Fruit fly (Drosophila melanogaster) whole organism, prepupa: Measurements from ENCODE around the gene CG33253.
A peak's percentile ranks its signal among the peaks of the same experiment; 100 is the strongest.

Experiments used
- Blimp-1 ChIP-seq: fragments of 200-800 bp; sonication (Bioruptor generic); optimal IDR thresholded peaks from 3 replicates; lab custom pipeline; 2017; ENCODE audit warnings: missing biosample characterization, missing genetic modification characterization, mild to moderate bottlenecking, moderate library complexity, missing genetic modification reagents
- CG10631 ChIP-seq: fragments of 200-800 bp; sonication (Bioruptor generic); optimal IDR thresholded peaks from 2 replicates; lab custom pipeline; 2016; ENCODE audit warnings: missing biosample characterization, missing genetic modification characterization
- CG10669 ChIP-seq: fragments of 200-800 bp; sonication (Bioruptor generic); optimal IDR thresholded peaks from 3 replicates; lab custom pipeline; 2018; ENCODE audit warnings: missing biosample characterization, mild to moderate bottlenecking, missing genetic modification characterization, moderate library complexity
- CG11294 ChIP-seq: fragments of 200-800 bp; sonication (Bioruptor generic); IDR thresholded peaks from 2 replicates; pipeline ENCODE4 v1.3.6; 2022; ENCODE audit warnings: missing biosample characterization, missing genetic modification characterization
- CG11762 ChIP-seq: fragments of 200-800 bp; sonication (Bioruptor generic); optimal IDR thresholded peaks from 3 replicates; lab custom pipeline; 2016; ENCODE audit warnings: missing biosample characterization, missing genetic modification characterization; ENCODE audit not compliant: insufficient read depth
- CG11902 ChIP-seq: fragments of 200-800 bp; sonication (Bioruptor generic); optimal IDR thresholded peaks from 3 replicates; lab custom pipeline; 2016; ENCODE audit warnings: missing biosample characterization, missing genetic modification characterization
- CG15336 ChIP-seq: fragments of 200-800 bp; sonication (Bioruptor generic); IDR thresholded peaks from 2 replicates; pipeline ENCODE4 v1.3.6; 2022; ENCODE audit warnings: missing biosample characterization, missing genetic modification characterization
- CG16779 ChIP-seq: fragments of 200-800 bp; sonication (Bioruptor generic); optimal IDR thresholded peaks from 3 replicates; lab custom pipeline; 2017; ENCODE audit warnings: missing biosample characterization, mild to moderate bottlenecking, missing genetic modification characterization
- CG31627 ChIP-seq: fragments of 200-800 bp; sonication (Bioruptor generic); optimal IDR thresholded peaks from 3 replicates; lab custom pipeline; 2016; ENCODE audit warnings: missing biosample characterization, missing genetic modification characterization
- CG32006 ChIP-seq: fragments of 200-800 bp; sonication (Bioruptor generic); optimal IDR thresholded peaks from 3 replicates; lab custom pipeline; 2017; ENCODE audit warnings: missing biosample characterization, mild to moderate bottlenecking, missing genetic modification characterization
- CG34406 ChIP-seq: fragments of 200-800 bp; sonication (Bioruptor generic); optimal IDR thresholded peaks from 3 replicates; lab custom pipeline; 2016; ENCODE audit warnings: missing biosample characterization, missing genetic modification characterization
- CG3919 ChIP-seq: fragments of 200-800 bp; sonication (Bioruptor generic); optimal IDR thresholded peaks from 3 replicates; lab custom pipeline; 2016; ENCODE audit warnings: missing biosample characterization, missing genetic modification characterization
- CG6276 ChIP-seq: fragments of 200-800 bp; sonication (Bioruptor generic); optimal IDR thresholded peaks from 2 replicates; lab custom pipeline; 2017; ENCODE audit warnings: missing biosample characterization, mild to moderate bottlenecking, missing genetic modification characterization
- CG6792 ChIP-seq: fragments of 200-800 bp; sonication (Bioruptor generic); optimal IDR thresholded peaks from 3 replicates; lab custom pipeline; 2016; ENCODE audit warnings: missing biosample characterization, missing genetic modification characterization
- CG6808 ChIP-seq: fragments of 200-800 bp; sonication (Bioruptor generic); optimal IDR thresholded peaks from 3 replicates; lab custom pipeline; 2017; ENCODE audit warnings: missing biosample characterization, missing genetic modification characterization, mild to moderate bottlenecking, moderate library complexity, missing genetic modification reagents
- CG6854 ChIP-seq: fragments of 200-800 bp; sonication (Bioruptor generic); optimal IDR thresholded peaks from 2 replicates; lab custom pipeline; 2017; ENCODE audit warnings: missing biosample characterization, mild to moderate bottlenecking, missing genetic modification characterization
- CG7368 ChIP-seq: fragments of 200-800 bp; sonication (Bioruptor generic); optimal IDR thresholded peaks from 3 replicates; lab custom pipeline; 2016; ENCODE audit warnings: missing biosample characterization, missing genetic modification characterization
- CG8119 ChIP-seq: fragments of 200-800 bp; sonication (Bioruptor generic); IDR thresholded peaks from 3 replicates; pipeline ENCODE4 v1.3.6; 2022; ENCODE audit warnings: missing biosample characterization, missing genetic modification characterization
- CG8319 ChIP-seq: fragments of 200-800 bp; sonication (Bioruptor generic); optimal IDR thresholded peaks from 3 replicates; lab custom pipeline; 2016; ENCODE audit warnings: missing biosample characterization, missing genetic modification characterization
- CG8632 ChIP-seq: fragments of 200-800 bp; sonication (Bioruptor generic); optimal IDR thresholded peaks from 3 replicates; lab custom pipeline; 2016; ENCODE audit warnings: missing biosample characterization, missing genetic modification characterization
- CG9139 ChIP-seq: fragments of 200-800 bp; sonication (Bioruptor generic); optimal IDR thresholded peaks from 3 replicates; lab custom pipeline; 2017; ENCODE audit warnings: missing biosample characterization, mild to moderate bottlenecking, missing genetic modification characterization
- Eip75B ChIP-seq: fragments of 200-800 bp; sonication (Bioruptor generic); optimal IDR thresholded peaks from 3 replicates; lab custom pipeline; 2016; ENCODE audit warnings: missing biosample characterization, missing genetic modification characterization
- Eip93F ChIP-seq: fragments of 200-800 bp; sonication (Bioruptor generic); optimal IDR thresholded peaks from 2 replicates; lab custom pipeline; 2016; ENCODE audit warnings: missing biosample characterization, mild to moderate bottlenecking, missing genetic modification characterization
- Ets21C ChIP-seq: fragments of 200-800 bp; sonication (Bioruptor generic); optimal IDR thresholded peaks from 3 replicates; lab custom pipeline; 2016; ENCODE audit warnings: missing biosample characterization, missing genetic modification characterization
- Ets96B ChIP-seq: fragments of 200-800 bp; optimal IDR thresholded peaks from 2 replicates; lab custom pipeline; 2019; ENCODE audit warnings: missing biosample characterization, mild to moderate bottlenecking, missing genetic modification characterization, moderate library complexity
- Hr38 ChIP-seq: sonication (Bioruptor generic); optimal IDR thresholded peaks from 2 replicates; lab custom pipeline; 2016; ENCODE audit warnings: missing biosample characterization, missing genetic modification characterization
- Lpt ChIP-seq: fragments of 200-800 bp; sonication (Bioruptor generic); optimal IDR thresholded peaks from 3 replicates; lab custom pipeline; 2016; ENCODE audit warnings: missing biosample characterization, missing genetic modification characterization
- OdsH ChIP-seq: fragments of 200-800 bp; sonication (Bioruptor generic); optimal IDR thresholded peaks from 3 replicates; lab custom pipeline; 2016; ENCODE audit warnings: missing biosample characterization, missing genetic modification characterization
- Smox ChIP-seq: fragments of 200-800 bp; sonication (Bioruptor generic); optimal IDR thresholded peaks from 3 replicates; lab custom pipeline; 2016; ENCODE audit warnings: missing biosample characterization, missing genetic modification characterization
- Sox102F ChIP-seq: fragments of 200-800 bp; sonication (Bioruptor generic); optimal IDR thresholded peaks from 2 replicates; lab custom pipeline; 2016; ENCODE audit warnings: missing biosample characterization, mild to moderate bottlenecking, missing genetic modification characterization
- Sox14 ChIP-seq: fragments of 200-800 bp; sonication (Bioruptor generic); optimal IDR thresholded peaks from 3 replicates; lab custom pipeline; 2016; ENCODE audit warnings: missing biosample characterization, missing genetic modification characterization
- acj6 ChIP-seq: fragments of 200-800 bp; sonication (Bioruptor generic); optimal IDR thresholded peaks from 3 replicates; lab custom pipeline; 2016; ENCODE audit warnings: missing biosample characterization, missing genetic modification characterization
- cyc ChIP-seq: fragments of 200-800 bp; sonication (Bioruptor generic); optimal IDR thresholded peaks from 3 replicates; lab custom pipeline; 2016; ENCODE audit warnings: missing biosample characterization, missing genetic modification characterization
- dac ChIP-seq: fragments of 200-800 bp; sonication (Bioruptor generic); optimal IDR thresholded peaks from 2 replicates; lab custom pipeline; 2017; ENCODE audit warnings: missing biosample characterization, mild to moderate bottlenecking, missing genetic modification characterization
- eg ChIP-seq: fragments of 200-800 bp; sonication (Bioruptor generic); IDR thresholded peaks from 3 replicates; pipeline ENCODE4 v1.3.6; 2022; ENCODE audit warnings: missing biosample characterization, missing genetic modification characterization
- esn ChIP-seq: fragments of 200-800 bp; sonication (Bioruptor generic); optimal IDR thresholded peaks from 2 replicates; lab custom pipeline; 2016; ENCODE audit warnings: missing biosample characterization, mild to moderate bottlenecking, missing genetic modification characterization, moderate library complexity
- fd59A ChIP-seq: fragments of 200-800 bp; sonication (Bioruptor generic); optimal IDR thresholded peaks from 2 replicates; lab custom pipeline; 2017; ENCODE audit warnings: missing biosample characterization, mild to moderate bottlenecking, missing genetic modification characterization, missing genetic modification reagents
- fkh ChIP-seq: fragments of 200-800 bp; sonication (Bioruptor generic); optimal IDR thresholded peaks from 3 replicates; lab custom pipeline; 2017; ENCODE audit warnings: missing biosample characterization, mild to moderate bottlenecking, missing genetic modification characterization, moderate library complexity
- lz ChIP-seq: fragments of 200-800 bp; sonication (Bioruptor generic); optimal IDR thresholded peaks from 3 replicates; lab custom pipeline; 2016; ENCODE audit warnings: missing biosample characterization, missing genetic modification characterization
- net ChIP-seq: fragments of 200-800 bp; sonication (Bioruptor generic); optimal IDR thresholded peaks from 3 replicates; lab custom pipeline; 2016; ENCODE audit warnings: missing biosample characterization, missing genetic modification characterization
- pdm3 ChIP-seq: fragments of 200-800 bp; sonication (Bioruptor generic); optimal IDR thresholded peaks from 3 replicates; lab custom pipeline; 2016; ENCODE audit warnings: missing biosample characterization, missing genetic modification characterization
- salr ChIP-seq, 2 experiments: fragments of 200-800 bp; sonication (Bioruptor generic); optimal IDR thresholded peaks; 3 replicates each; lab custom pipeline; 2016 to 2018; ENCODE audit warnings: missing biosample characterization in 2 of 2, missing genetic modification characterization in 2 of 2, mild to moderate bottlenecking in 1 of 2
- ss ChIP-seq, 2 experiments: fragments of 200-800 bp; sonication (Bioruptor generic); optimal IDR thresholded peaks; 2 replicates in 1 of 2; 3 replicates in 1 of 2; lab custom pipeline; 2017 to 2018; ENCODE audit warnings: mild to moderate bottlenecking in 2 of 2, missing biosample characterization in 2 of 2, missing genetic modification characterization in 2 of 2, moderate library complexity in 1 of 2
- topi ChIP-seq: fragments of 200-800 bp; sonication (Bioruptor generic); optimal IDR thresholded peaks from 3 replicates; lab custom pipeline; 2016; ENCODE audit warnings: missing biosample characterization, missing genetic modification characterization
- vri ChIP-seq: fragments of 200-800 bp; sonication (Bioruptor generic); optimal IDR thresholded peaks from 3 replicates; lab custom pipeline; 2016; ENCODE audit warnings: missing biosample characterization, mild to moderate bottlenecking, missing genetic modification characterization

CG33253 gene

DNA sequence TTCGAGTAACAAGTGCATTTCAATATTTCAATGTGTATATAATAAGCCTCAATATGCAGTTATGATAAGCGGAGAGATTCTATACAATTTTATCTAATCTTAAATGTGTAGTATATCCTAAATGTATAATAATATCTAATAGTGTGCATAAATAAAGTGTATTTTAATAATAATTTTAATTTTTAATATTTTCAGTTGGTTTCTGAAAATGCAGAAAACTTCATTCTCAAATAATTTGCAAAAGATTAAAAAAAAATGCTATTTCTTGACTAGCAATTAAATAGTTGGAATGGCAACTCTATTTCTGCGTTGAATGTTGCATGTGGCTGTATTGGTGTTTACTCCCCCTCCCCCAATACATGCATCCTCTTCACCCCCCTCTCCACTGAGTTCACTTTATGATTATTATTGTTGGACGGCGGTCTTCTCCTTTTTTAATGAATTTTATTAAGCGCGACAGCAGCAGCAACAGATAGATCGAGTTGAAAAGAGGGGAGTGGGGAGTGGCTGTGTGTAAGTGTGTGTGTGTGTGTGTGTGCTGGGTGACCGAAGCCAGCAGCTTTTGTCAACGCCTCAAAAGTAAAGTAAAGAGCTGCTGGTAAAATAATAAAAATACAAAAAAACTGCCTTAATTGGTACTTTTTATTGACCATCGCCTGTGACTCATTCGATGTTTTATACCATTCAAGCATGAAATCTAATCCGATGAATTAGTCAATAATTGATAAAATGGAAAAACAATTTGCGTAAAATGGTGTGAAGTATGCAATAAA is 22.4 kb upstream of the CG33253 start (continued):
- TF ChIP-seq Eip75B (GFP tag; lab: Kevin White, UChicago) (no peak), topi (GFP tag; lab: Kevin White, UChicago) (no peak), CG3919 (no peak), vri (GFP tag; lab: Kevin White, UChicago) (no peak), ss (GFP tag; optimal IDR thresholded peaks at IDR 0.05; lab: Kevin White, UChicago) (peak; percentile 58 to 65), CG6808 (GFP tag; lab: Kevin White, UChicago) (peak; percentile 60), Smox (GFP tag; lab: Kevin White, UChicago) (no peak), fd59A (GFP tag; lab: Kevin White, UChicago) (peak; percentile 14), eg (no peak), Lpt (no peak), CG15336 (no peak), Sox102F (GFP tag; lab: Kevin White, UChicago) (no peak), Hr38 (GFP tag; lab: Kevin White, UChicago) (no peak), CG34406 (peak; percentile 8), pdm3 (GFP tag; lab: Kevin White, UChicago) (no peak)

DNA sequence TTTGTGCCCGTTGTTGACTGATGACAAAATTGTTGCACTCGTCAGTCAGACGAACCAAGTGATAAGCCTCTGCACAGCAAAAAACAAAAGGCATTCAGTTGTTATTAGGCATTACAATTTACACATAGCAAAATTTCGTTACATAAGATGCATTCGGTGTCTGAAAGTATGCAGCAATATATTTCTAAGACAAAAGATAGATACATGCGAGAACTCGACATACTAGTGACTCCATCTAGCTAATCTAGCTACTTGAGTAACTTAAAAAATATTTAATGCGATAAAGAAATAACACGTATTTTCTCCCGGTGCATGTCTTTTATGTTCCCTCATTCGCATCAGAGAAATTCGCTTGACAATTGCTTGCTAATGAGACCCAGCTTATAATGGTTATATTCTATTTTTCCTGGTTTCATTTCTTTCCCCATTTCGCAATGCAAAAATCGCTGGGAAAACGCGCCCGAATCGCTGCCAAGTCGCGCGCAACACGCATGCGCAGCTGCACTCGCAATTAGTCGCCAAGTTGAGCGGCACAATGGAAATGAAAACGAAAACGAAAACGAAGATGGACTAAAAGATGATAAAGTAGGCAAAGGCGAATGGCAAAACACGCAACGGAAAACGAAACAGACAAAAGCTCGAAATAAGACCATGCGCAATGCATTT is 20.8 kb upstream of the CG33253 start:
- TF ChIP-seq Eip93F (GFP tag; lab: Kevin White, UChicago) (no peak), CG8119 (GFP tag; lab: Robert Waterston, UW) (peak; percentile 57), CG10669 (GFP tag; lab: Kevin White, UChicago) (peak; percentile 67), net (GFP tag; lab: Kevin White, UChicago) (peak; percentile 62), Blimp-1 (GFP tag; lab: Kevin White, UChicago) (no peak), Eip75B (GFP tag; lab: Kevin White, UChicago) (peak; percentile 69), CG16779 (peak; percentile 23), Ets96B (tag; lab: Kevin White, UChicago) (peak; percentile 66), Sox14 (GFP tag; lab: Kevin White, UChicago) (peak; percentile 84), ss (GFP tag; optimal IDR thresholded peaks at IDR 0.05; lab: Kevin White, UChicago) (peak; percentile 27 to 64), esn (GFP tag; lab: Kevin White, UChicago) (peak; percentile 81), dac (GFP tag; lab: Kevin White, UChicago) (no peak), CG11902 (GFP tag; lab: Kevin White, UChicago) (peak; percentile 12), CG10631 (GFP tag; lab: Kevin White, UChicago) (peak; percentile 63), acj6 (GFP tag; lab: Kevin White, UChicago) (peak; percentile 53), fd59A (GFP tag; lab: Kevin White, UChicago) (peak; percentile 67), Smox (GFP tag; lab: Kevin White, UChicago) (peak; percentile 81), CG6792 (GFP tag; lab: Kevin White, UChicago) (peak; percentile 83), CG3919 (peak; percentile 39), CG11762 (peak; percentile 28), CG7368 (GFP tag; lab: Kevin White, UChicago) (peak; percentile 35), cyc (GFP tag; lab: Kevin White, UChicago) (peak; percentile 59), CG11294 (GFP tag; lab: Robert Waterston, UW) (0 out of 2 replicates have a peak, but pooled peaks have one; percentile 12), CG31627 (GFP tag; lab: Kevin White, UChicago) (peak; percentile 81), CG32006 (peak; percentile 81), OdsH (GFP tag; lab: Kevin White, UChicago) (peak; percentile 77), CG9139 (GFP tag; lab: Kevin White, UChicago) (no peak), fkh (GFP tag; lab: Kevin White, UChicago) (no peak), Sox102F (GFP tag; lab: Kevin White, UChicago) (peak; percentile 81), topi (GFP tag; lab: Kevin White, UChicago) (peak; percentile 61), CG8319 (GFP tag; lab: Kevin White, UChicago) (peak; percentile 6), Lpt (peak; percentile 60), vri (GFP tag; lab: Kevin White, UChicago) (peak; percentile 67), CG34406 (peak; percentile 71), lz (GFP tag; lab: Kevin White, UChicago) (peak; percentile 81), salr (GFP tag; optimal IDR thresholded peaks at IDR 0.05; lab: Kevin White, UChicago) (peak; percentile 37 to 59), CG8632 (peak; percentile 65), CG6854 (GFP tag; lab: Kevin White, UChicago) (no peak), Ets21C (GFP tag; lab: Kevin White, UChicago) (peak; percentile 58), CG6276 (GFP tag; lab: Kevin White, UChicago) (peak; percentile 29), eg (peak; percentile 42; the same call in 1 of the 3 replicates), CG15336 (no peak; the same call in 1 of the 2 replicates)
